Worm (Caenorhabditis elegans): ENCODE data around the gene abu-4.

ce11 chrV:2300905-2301304, 26.3 kb downstream of the abu-4 start, which contains the start of gene Y19D10B.8:
- TF ChIP-seq nhr-77 (tag; optimal IDR thresholded peaks at IDR 0.05) (no peak), mdl-1 (tag; optimal IDR thresholded peaks at IDR 0.05) (no peak), C34F6.9 (tag; optimal IDR thresholded peaks at IDR 0.05) (no peak), nhr-11 (tag; optimal IDR thresholded peaks at IDR 0.05) (no peak), nhr-23 (tag; optimal IDR thresholded peaks at IDR 0.05) (no peak), nhr-10 (tag; optimal IDR thresholded peaks at IDR 0.05) (no peak), dmd-4 (tag; optimal IDR thresholded peaks at IDR 0.05) (no peak), ztf-1 (GFP tag; conservative IDR thresholded peaks at IDR 0.05) (no peak)
